Fruit fly (Drosophila melanogaster) whole organism, wandering third instar larva: ENCODE measurements around the gene CG5808.

Source experiments
- Abd-B ChIP-seq: fragments of >200 bp; optimal IDR thresholded peaks from 2 replicates; lab custom pipeline; 2017; ENCODE audit warnings: missing biosample characterization, missing genetic modification characterization
- CG32264 ChIP-seq: fragments of 200-800 bp; sonication (Bioruptor generic); optimal IDR thresholded peaks from 2 replicates; lab custom pipeline; 2016; ENCODE audit warnings: missing biosample characterization, missing genetic modification characterization
- CG9705 ChIP-seq: fragments of 200-800 bp; sonication (Bioruptor generic); optimal IDR thresholded peaks from 2 replicates; lab custom pipeline; 2018; ENCODE audit warnings: missing biosample characterization, mild to moderate bottlenecking, missing genetic modification characterization
- CrebA ChIP-seq: fragments of 200-800 bp; sonication (Bioruptor generic); optimal IDR thresholded peaks from 2 replicates; lab custom pipeline; 2016; ENCODE audit warnings: missing biosample characterization, mild to moderate bottlenecking, missing genetic modification characterization, borderline replicate concordance
- Dfd ChIP-seq: fragments of >200 bp; optimal IDR thresholded peaks from 2 replicates; lab custom pipeline; 2017; ENCODE audit warnings: missing biosample characterization, missing genetic modification characterization
- Dif ChIP-seq: fragments of 200-275, 200-300 bp; sonication (Bioruptor generic); optimal IDR thresholded peaks from 2 replicates; lab custom pipeline; 2018; ENCODE audit warnings: missing biosample characterization, missing genetic modification characterization; ENCODE audit not compliant: partially characterized antibody
- GATAd ChIP-seq: sonication (Bioruptor generic); optimal IDR thresholded peaks from 2 replicates; lab custom pipeline; 2016; ENCODE audit warnings: missing biosample characterization, missing genetic modification characterization
- HLH106 ChIP-seq: fragments of 200-800 bp; optimal IDR thresholded peaks from 3 replicates; lab custom pipeline; 2019; ENCODE audit warnings: missing biosample characterization, mild to moderate bottlenecking, missing genetic modification characterization, moderate library complexity
- Hnf4 ChIP-seq: fragments of 200-800 bp; sonication (Bioruptor generic); optimal IDR thresholded peaks from 2 replicates; lab custom pipeline; 2016; ENCODE audit warnings: missing biosample characterization, mild to moderate bottlenecking, missing genetic modification characterization
- Hr78 ChIP-seq: fragments of >200 bp; optimal IDR thresholded peaks from 2 replicates; lab custom pipeline; 2017; ENCODE audit warnings: missing biosample characterization, missing genetic modification characterization
- Mio ChIP-seq: sonication (Bioruptor generic); optimal IDR thresholded peaks from 2 replicates; lab custom pipeline; 2016; ENCODE audit warnings: missing biosample characterization, missing genetic modification characterization
- OdsH ChIP-seq: fragments of 200-800 bp; sonication (Bioruptor generic); optimal IDR thresholded peaks from 2 replicates; lab custom pipeline; 2016; ENCODE audit warnings: missing biosample characterization, mild to moderate bottlenecking, missing genetic modification characterization
- Rel ChIP-seq, 2 experiments: fragments of 200-800 bp; sonication (Bioruptor generic) in 1 of 2; optimal IDR thresholded peaks; 2 replicates in 1 of 2; 3 replicates in 1 of 2; lab custom pipeline; 2016 to 2019; ENCODE audit warnings: mild to moderate bottlenecking in 2 of 2, missing biosample characterization in 2 of 2, missing genetic modification characterization in 2 of 2, moderate library complexity in 1 of 2
- Sp1 ChIP-seq: fragments of 200-800 bp; sonication (Bioruptor generic); optimal IDR thresholded peaks from 3 replicates; lab custom pipeline; 2019; ENCODE audit warnings: missing biosample characterization, mild to moderate bottlenecking, missing genetic modification characterization, moderate library complexity
- br ChIP-seq: fragments of 200-800 bp; sonication (Bioruptor generic); optimal IDR thresholded peaks from 2 replicates; lab custom pipeline; 2016; ENCODE audit warnings: missing biosample characterization, missing genetic modification characterization
- brk ChIP-seq: fragments of 200-800 bp; sonication (Bioruptor generic); optimal IDR thresholded peaks from 2 replicates; lab custom pipeline; 2016; ENCODE audit warnings: missing biosample characterization, mild to moderate bottlenecking, missing genetic modification characterization
- dl ChIP-seq, 2 experiments: fragments of 175-275, 200-275 bp in 1 of 2; fragments of 200-275 bp in 1 of 2; sonication (Bioruptor generic); optimal IDR thresholded peaks; lab custom pipeline; 2018; ENCODE audit warnings: mild to moderate bottlenecking in 2 of 2, missing biosample characterization in 2 of 2, missing genetic modification characterization in 2 of 2, moderate library complexity in 2 of 2; ENCODE audit not compliant: partially characterized antibody in 2 of 2, insufficient read depth in 1 of 2
- ey ChIP-seq: fragments of 200-800 bp; sonication (Bioruptor generic); optimal IDR thresholded peaks from 2 replicates; lab custom pipeline; 2016; ENCODE audit warnings: missing biosample characterization, missing genetic modification characterization
- foxo ChIP-seq, 2 experiments: fragments of 200-800 bp; sonication (Bioruptor generic); optimal IDR thresholded peaks; 2 replicates in 1 of 2; 3 replicates in 1 of 2; lab custom pipeline; 2016 to 2017; ENCODE audit warnings: missing biosample characterization in 2 of 2, missing genetic modification characterization in 2 of 2
- fru ChIP-seq: fragments of 200-800 bp; sonication (Bioruptor generic); optimal IDR thresholded peaks from 3 replicates; lab custom pipeline; 2016; ENCODE audit warnings: missing biosample characterization, mild to moderate bottlenecking, missing genetic modification characterization
- h ChIP-seq: fragments of 200-800 bp; sonication (Bioruptor generic); optimal IDR thresholded peaks from 3 replicates; lab custom pipeline; 2016; ENCODE audit warnings: missing biosample characterization, mild to moderate bottlenecking, missing genetic modification characterization
- jim ChIP-seq: fragments of 175-275, 200-325 bp; sonication (Bioruptor generic); optimal IDR thresholded peaks from 2 replicates; lab custom pipeline; 2016; ENCODE audit warnings: missing biosample characterization, mild to moderate bottlenecking, missing genetic modification characterization
- pan ChIP-seq: fragments of >200 bp; optimal IDR thresholded peaks from 2 replicates; lab custom pipeline; 2017
- psq ChIP-seq: fragments of 200-800 bp; sonication (Bioruptor generic); optimal IDR thresholded peaks from 3 replicates; lab custom pipeline; 2017; ENCODE audit warnings: missing biosample characterization, mild to moderate bottlenecking, missing genetic modification characterization, moderate library complexity
- rgr ChIP-seq: fragments of 200-800 bp; sonication (Bioruptor generic); optimal IDR thresholded peaks from 3 replicates; lab custom pipeline; 2016; ENCODE audit warnings: missing biosample characterization, mild to moderate bottlenecking, missing genetic modification characterization
- sv ChIP-seq: fragments of 200-800 bp; sonication (Bioruptor generic); optimal IDR thresholded peaks from 3 replicates; lab custom pipeline; 2016; ENCODE audit warnings: missing biosample characterization, missing genetic modification characterization
- tai ChIP-seq: sonication (Bioruptor generic); optimal IDR thresholded peaks from 2 replicates; lab custom pipeline; 2016; ENCODE audit warnings: missing biosample characterization, missing genetic modification characterization
- usp ChIP-seq: fragments of >200 bp; optimal IDR thresholded peaks from 2 replicates; lab custom pipeline; 2017; ENCODE audit warnings: missing biosample characterization, missing genetic modification characterization
- woc ChIP-seq: sonication (Bioruptor generic); optimal IDR thresholded peaks from 2 replicates; lab custom pipeline; 2016; ENCODE audit warnings: missing biosample characterization, mild to moderate bottlenecking, missing genetic modification characterization

Gene CG5808

DNA sequence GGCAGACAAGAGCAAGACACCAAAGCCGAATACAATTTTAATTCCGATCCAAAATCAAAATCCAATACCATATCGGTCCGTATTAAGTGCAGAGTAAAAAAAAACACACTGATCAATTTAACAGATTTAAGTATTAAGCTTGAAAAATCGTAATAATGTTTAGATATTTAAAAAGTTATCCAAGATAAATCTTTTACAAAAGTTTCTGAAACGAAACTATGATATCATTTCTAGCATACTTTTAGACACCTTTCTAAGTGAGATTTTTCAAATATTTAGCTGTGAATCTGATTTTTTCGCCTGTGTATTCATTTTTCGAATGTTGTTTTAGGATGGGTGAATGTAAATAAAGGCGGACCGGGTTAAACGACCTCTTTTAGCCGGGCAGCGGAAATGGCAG, 39.7 kb downstream of the CG5808 start:
- no peak for TF ChIP-seq h (GFP tag; lab: Kevin White, UChicago)
- no peak for TF ChIP-seq Hr78 (GFP tag; lab: Kevin White, UChicago)
- TF ChIP-seq sv (GFP tag; lab: Kevin White, UChicago), result no peak
- TF ChIP-seq dl (GFP tag; optimal IDR thresholded peaks at IDR 0.05; lab: Kevin White, UChicago; ENCODE audit: insufficient read depth in 1 of 2, partially characterized antibody in 2 of 2), result no peak
- no peak for TF ChIP-seq tai (GFP tag; lab: Kevin White, UChicago)
- no peak for TF ChIP-seq brk (GFP tag; lab: Kevin White, UChicago)
- TF ChIP-seq Abd-B, result no peak
- TF ChIP-seq Mio (GFP tag; lab: Kevin White, UChicago), result no peak
- TF ChIP-seq, all 38 proteins: peak for 0

dm6 chr3R:24773422-24773821, 43.4 kb downstream of the CG5808 start:
- TF ChIP-seq psq (no peak), HLH106 (tag; lab: Kevin White, UChicago) (no peak), Sp1 (GFP tag; lab: Kevin White, UChicago) (no peak)

dm6 chr3R:24773016-24773415, 43.8 kb downstream of the CG5808 start:
- TF ChIP-seq GATAd (GFP tag; lab: Kevin White, UChicago) (no peak), woc (GFP tag; lab: Kevin White, UChicago) (no peak), HLH106 (tag; lab: Kevin White, UChicago) (no peak), Mio (GFP tag; lab: Kevin White, UChicago) (no peak), CG32264 (GFP tag; lab: Kevin White, UChicago) (no peak), pan (lab: Kevin White, UChicago) (no peak), CrebA (GFP tag; lab: Kevin White, UChicago) (no peak), Hnf4 (GFP tag; lab: Kevin White, UChicago) (no peak), jim (GFP tag; lab: Kevin White, UChicago) (no peak), Abd-B (no peak), tai (GFP tag; lab: Kevin White, UChicago) (no peak), sv (GFP tag; lab: Kevin White, UChicago) (no peak), Sp1 (GFP tag; lab: Kevin White, UChicago) (no peak), rgr (GFP tag; lab: Kevin White, UChicago) (no peak), usp (GFP tag; lab: Kevin White, UChicago) (no peak)
- TF ChIP-seq, all 38 proteins: peak for 0

- no peak for TF ChIP-seq Rel (GFP tag; optimal IDR thresholded peaks at IDR 0.05; lab: Kevin White, UChicago)
- peak; percentile 87 for TF ChIP-seq Rel (tag; optimal IDR thresholded peaks at IDR 0.05; lab: Kevin White, UChicago)
- TF ChIP-seq fru (GFP tag; lab: Kevin White, UChicago), result peak; percentile 71
- peak in 1 of 2 experiments; percentile 69 for TF ChIP-seq foxo (GFP tag; optimal IDR thresholded peaks at IDR 0.05; lab: Kevin White, UChicago)
- no peak for TF ChIP-seq Abd-B
- TF ChIP-seq Dif (GFP tag; lab: Kevin White, UChicago), result peak; percentile 3
- peak; percentile 5 for TF ChIP-seq Hnf4 (GFP tag; lab: Kevin White, UChicago)
- peak; percentile 50 for TF ChIP-seq h (GFP tag; lab: Kevin White, UChicago)
- peak; percentile 51 for TF ChIP-seq OdsH
- no peak for TF ChIP-seq CG9705 (GFP tag; lab: Kevin White, UChicago)
- TF ChIP-seq GATAd (GFP tag; lab: Kevin White, UChicago), result no peak
- TF ChIP-seq brk (GFP tag; lab: Kevin White, UChicago), result peak; percentile 11
- TF ChIP-seq HLH106 (tag; lab: Kevin White, UChicago), result peak; percentile 23
- TF ChIP-seq ey (GFP tag; lab: Kevin White, UChicago), result peak; percentile 38
- peak; percentile 50 for TF ChIP-seq rgr (GFP tag; lab: Kevin White, UChicago)
- TF ChIP-seq dl (GFP tag; optimal IDR thresholded peaks at IDR 0.05; lab: Kevin White, UChicago; ENCODE audit: insufficient read depth in 1 of 2, partially characterized antibody in 2 of 2), result peak in 1 of 2 experiments; percentile 52
- TF ChIP-seq, all 38 proteins: peak for 12
These were observed 45.3 kb downstream of the CG5808 start, which contains the start of gene CG42331 for dm6 chr3R:24771273-24772231. Gene CG42331 (plus strand): TSS chr3R:24772181.

- TF ChIP-seq Dfd (GFP tag; lab: Kevin White, UChicago) (peak; percentile 82), CrebA (GFP tag; lab: Kevin White, UChicago) (no peak), Hr78 (GFP tag; lab: Kevin White, UChicago) (no peak), br (GFP tag; lab: Kevin White, UChicago) (no peak), dl (GFP tag; optimal IDR thresholded peaks at IDR 0.05; lab: Kevin White, UChicago; ENCODE audit: insufficient read depth in 1 of 2, partially characterized antibody in 2 of 2) (no peak)
These were observed 47.2 kb downstream of the CG5808 start for dm6 chr3R:24769601-24770000.
